Fruit fly (Drosophila melanogaster): ENCODE measurements around the gene CG32269.

CG32269 gene

DNA sequence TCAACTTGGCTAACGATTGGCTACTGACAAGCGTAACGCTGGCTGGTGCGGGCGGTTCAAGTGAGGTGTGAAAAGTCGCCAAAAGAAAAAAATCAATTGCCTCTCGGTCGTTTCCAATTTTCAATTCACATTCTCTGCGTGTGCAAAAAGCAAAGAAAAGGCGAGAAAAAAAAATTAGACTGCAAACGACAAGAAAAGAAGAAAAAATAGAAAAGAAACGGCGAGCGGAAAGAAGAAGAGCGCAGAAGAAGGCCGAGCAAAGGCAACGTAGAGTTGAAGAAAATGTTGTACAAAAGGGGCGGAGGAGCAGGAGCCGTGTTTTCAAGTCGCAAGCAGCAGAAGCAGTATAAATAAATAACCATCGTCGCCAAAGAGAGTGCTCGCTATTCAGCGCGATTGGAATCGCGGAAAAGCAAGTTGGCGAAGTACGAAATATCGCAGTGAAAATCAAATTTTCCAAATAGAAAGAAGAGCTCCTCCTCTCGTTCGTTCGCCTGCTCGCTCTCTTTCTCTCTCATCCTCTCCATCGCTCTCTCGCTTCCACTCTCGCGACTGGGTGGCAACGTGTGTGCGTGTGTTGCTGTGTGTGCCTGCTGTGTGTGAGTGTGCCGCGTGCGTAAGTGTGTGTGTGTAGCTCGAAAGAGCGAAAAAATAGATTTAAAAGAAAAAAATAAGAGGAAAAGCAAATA is 17.1 kb upstream of the CG32269 start (continued):
- TF ChIP-seq CG9797 (GFP tag; optimal IDR thresholded peaks at IDR 0.05) (no peak), Dad (GFP tag; optimal IDR thresholded peaks at IDR 0.05) (no peak), gfzf (GFP tag; optimal IDR thresholded peaks at IDR 0.05) (no peak), CG32532 (GFP tag; IDR thresholded peaks at IDR 0.05) (peak; percentile 55; the same call in 1 of the 2 replicates), tna (GFP tag; IDR thresholded peaks at IDR 0.05; ENCODE audit: partially characterized antibody) (no peak), repo (GFP tag; optimal IDR thresholded peaks at IDR 0.05) (no peak), bbx (GFP tag; IDR thresholded peaks at IDR 0.05; ENCODE audit: partially characterized antibody) (no peak), dpn (GFP tag; optimal IDR thresholded peaks at IDR 0.05) (peak in 1 of 2 experiments; percentile 17), tx (GFP tag; optimal IDR thresholded peaks at IDR 0.05) (no peak), CG31224 (GFP tag; IDR thresholded peaks at IDR 0.05) (no peak), Chrac-16 (GFP tag; optimal IDR thresholded peaks at IDR 0.05) (no peak), CG12219 (GFP tag; optimal IDR thresholded peaks at IDR 0.05) (peak; percentile 57), gcm (GFP tag; optimal IDR thresholded peaks at IDR 0.05) (no peak), her (GFP tag; optimal IDR thresholded peaks at IDR 0.05) (no peak), B-H2 (GFP tag; optimal IDR thresholded peaks at IDR 0.05) (peak; percentile 14), gro (GFP tag; optimal IDR thresholded peaks at IDR 0.05) (no peak), cg (GFP tag; optimal IDR thresholded peaks at IDR 0.05) (peak; percentile 100), CG14860 (GFP tag; IDR thresholded peaks at IDR 0.05; ENCODE audit: partially characterized antibody) (no peak), CG1832 (GFP tag; optimal IDR thresholded peaks at IDR 0.05) (peak; percentile 87), CG6654 (GFP tag; optimal IDR thresholded peaks at IDR 0.05) (no peak), HmgD (GFP tag; optimal IDR thresholded peaks at IDR 0.05) (peak; percentile 16), onecut (GFP tag; IDR thresholded peaks at IDR 0.05) (peak; percentile 6; the same call in 1 of the 2 replicates), Awh (GFP tag; IDR thresholded peaks at IDR 0.05) (no peak), fu2 (GFP tag; optimal IDR thresholded peaks at IDR 0.05) (no peak), CG17361 (GFP tag; IDR thresholded peaks at IDR 0.05) (no peak), CG9437 (GFP tag; optimal IDR thresholded peaks at IDR 0.05) (no peak), vvl (GFP tag; IDR thresholded peaks at IDR 0.05) (no peak), CG2129 (GFP tag; IDR thresholded peaks at IDR 0.05; ENCODE audit: partially characterized antibody) (no peak), CG13123 (GFP tag; optimal IDR thresholded peaks at IDR 0.05) (no peak), CG2875 (GFP tag; optimal IDR thresholded peaks at IDR 0.05) (no peak), Lpt (GFP tag; optimal IDR thresholded peaks at IDR 0.05) (no peak), lola (GFP tag; optimal IDR thresholded peaks at IDR 0.05) (no peak), hkb (optimal IDR thresholded peaks at IDR 0.05) (no peak), hkb (GFP tag; IDR thresholded peaks at IDR 0.05) (no peak), CG10543 (GFP tag; optimal IDR thresholded peaks at IDR 0.05) (peak; percentile 23), MBD-R2 (GFP tag; IDR thresholded peaks at IDR 0.05) (no peak), CG2678 (tag; optimal IDR thresholded peaks at IDR 0.05) (no peak), HmgZ (tag; optimal IDR thresholded peaks at IDR 0.05) (no peak), CG4328 (GFP tag; optimal IDR thresholded peaks at IDR 0.05) (no peak), Gsc (GFP tag; IDR thresholded peaks at IDR 0.05) (no peak), YL-1 (GFP tag; optimal IDR thresholded peaks at IDR 0.05) (peak; percentile 8), lilli (GFP tag; optimal IDR thresholded peaks at IDR 0.05) (no peak), Tbp (GFP tag; optimal IDR thresholded peaks at IDR 0.05) (no peak), CG12659 (GFP tag; optimal IDR thresholded peaks at IDR 0.05) (no peak), crc (GFP tag; optimal IDR thresholded peaks at IDR 0.05) (no peak), CG12155 (GFP tag; optimal IDR thresholded peaks at IDR 0.05) (peak; percentile 19), CG14965 (GFP tag; optimal IDR thresholded peaks at IDR 0.05; ENCODE audit: borderline replicate concordance) (no peak), BtbVII (GFP tag; optimal IDR thresholded peaks at IDR 0.05) (peak; percentile 51), CG3163 (GFP tag; optimal IDR thresholded peaks at IDR 0.05) (peak; percentile 66), Lhr (GFP tag; optimal IDR thresholded peaks at IDR 0.05) (no peak)
